Worm (Caenorhabditis elegans) whole organism, L4 larva: ENCODE measurements around the gene clp-2.

Source experiments
- F49E8.2 ChIP-seq: sonication (generic microtip); optimal IDR thresholded peaks from 2 replicates; lab custom pipeline; 2016; ENCODE audit warnings: missing compliant biosample characterization, mild to moderate bottlenecking, missing genetic modification characterization, borderline replicate concordance
- R02D3.7 ChIP-seq: fragments of 150-350 bp; sonication (generic microtip); optimal IDR thresholded peaks from 3 replicates; lab custom pipeline; 2014; ENCODE audit warnings: missing biosample characterization, missing genetic modification characterization
- T20F7.1 ChIP-seq: fragments of 200-800 bp; sonication (Bioruptor generic); optimal IDR thresholded peaks from 2 replicates; lab custom pipeline; 2018; ENCODE audit warnings: mild to moderate bottlenecking, missing genetic modification characterization, missing compliant biosample characterization
- Y105C5A.15 ChIP-seq: fragments of 200-800 bp; sonication (Bioruptor generic); IDR thresholded peaks from 2 replicates; pipeline ENCODE4 v1.3.6; 2022; ENCODE audit warnings: missing genetic modification characterization, missing compliant biosample characterization
- Y48G9A.11 ChIP-seq: fragments of 200-800 bp; sonication (Bioruptor generic); IDR thresholded peaks from 2 replicates; pipeline ENCODE4 v1.3.6; 2022; ENCODE audit warnings: missing genetic modification reagents, missing genetic modification characterization, missing compliant biosample characterization
- Y5F2A.4 ChIP-seq: fragments of 200-800 bp; sonication (Bioruptor generic); optimal IDR thresholded peaks from 2 replicates; lab custom pipeline; 2018; ENCODE audit warnings: mild to moderate bottlenecking, missing genetic modification characterization, missing compliant biosample characterization
- ZK337.2 ChIP-seq: fragments of 200-800 bp; sonication (Bioruptor generic); IDR thresholded peaks from 2 replicates; pipeline ENCODE4 v1.3.6; 2022; ENCODE audit warnings: missing genetic modification reagents, missing genetic modification characterization, missing compliant biosample characterization
- aha-1 ChIP-seq: fragments of 150-350 bp; peaks from one replicate; lab custom pipeline; 2014; ENCODE audit warnings: missing biosample characterization, missing genetic modification characterization
- aly-2 ChIP-seq: sonication (generic microtip); optimal IDR thresholded peaks from 2 replicates; lab custom pipeline; 2018; ENCODE audit warnings: missing biosample characterization, missing genetic modification characterization
- ceh-20 ChIP-seq: fragments of 200-800 bp; sonication (Bioruptor generic); IDR thresholded peaks from 2 replicates; pipeline ENCODE4 v1.3.6; 2022; ENCODE audit warnings: missing genetic modification reagents, missing genetic modification characterization, missing compliant biosample characterization
- ceh-62 ChIP-seq: sonication (generic microtip); optimal IDR thresholded peaks from 2 replicates; lab custom pipeline; 2017; ENCODE audit warnings: missing biosample characterization, missing genetic modification characterization
- cey-2 ChIP-seq: sonication (generic microtip); optimal IDR thresholded peaks from 3 replicates; lab custom pipeline; 2017; ENCODE audit warnings: missing genetic modification characterization, mild to moderate bottlenecking, missing compliant biosample characterization, antibody characterized with exemption, borderline replicate concordance; ENCODE audit not compliant: insufficient read depth
- daf-16 ChIP-seq, 3 experiments: sonication (generic microtip); optimal IDR thresholded peaks; 2 replicates each; lab custom pipeline; 2016 to 2017; ENCODE audit warnings: missing genetic modification characterization in 3 of 3, missing genetic modification reagents in 3 of 3, mild to moderate bottlenecking in 2 of 3, missing compliant biosample characterization in 2 of 3, missing biosample characterization in 1 of 3, moderate library complexity in 1 of 3
- daf-8 ChIP-seq: fragments of 200-800 bp; sonication (Bioruptor generic); IDR thresholded peaks from 2 replicates; pipeline ENCODE4 v1.3.6; 2022; ENCODE audit warnings: missing genetic modification characterization, missing compliant biosample characterization
- dmd-6 ChIP-seq: fragments of 200-800 bp; sonication (Bioruptor generic); IDR thresholded peaks from 2 replicates; pipeline ENCODE4 v1.3.6; 2022; ENCODE audit warnings: missing genetic modification reagents, missing genetic modification characterization, missing compliant biosample characterization
- dmd-9 ChIP-seq: fragments of 200-800 bp; sonication (Bioruptor generic); IDR thresholded peaks from 2 replicates; pipeline ENCODE4 v1.3.6; 2022; ENCODE audit warnings: missing genetic modification reagents, missing genetic modification characterization, missing compliant biosample characterization
- dpl-1 ChIP-seq: fragments of 150-350 bp; optimal IDR thresholded peaks from 2 replicates; lab custom pipeline; 2014; ENCODE audit warnings: missing biosample characterization, missing genetic modification reagents, missing genetic modification characterization
- duxl-1 ChIP-seq: sonication (generic microtip); optimal IDR thresholded peaks from 2 replicates; lab custom pipeline; 2016; ENCODE audit warnings: mild to moderate bottlenecking, missing genetic modification characterization, moderate library complexity, missing compliant biosample characterization; ENCODE audit not compliant: poor library complexity
- dve-1 ChIP-seq: sonication (generic microtip); optimal IDR thresholded peaks from 2 replicates; lab custom pipeline; 2017; ENCODE audit warnings: antibody characterized with exemption, mild to moderate bottlenecking, missing genetic modification characterization, missing compliant biosample characterization; ENCODE audit not compliant: insufficient read depth
- fos-1 ChIP-seq: fragments of 150-350 bp; optimal IDR thresholded peaks from 2 replicates; lab custom pipeline; 2014; ENCODE audit warnings: missing biosample characterization, missing genetic modification characterization
- gei-8 ChIP-seq: fragments of 200-800 bp; sonication (Bioruptor generic); optimal IDR thresholded peaks from 2 replicates; lab custom pipeline; 2018; ENCODE audit warnings: mild to moderate bottlenecking, missing genetic modification characterization, missing compliant biosample characterization
- hlh-11 ChIP-seq: fragments of 200-800 bp; sonication (Bioruptor generic); optimal IDR thresholded peaks from 2 replicates; lab custom pipeline; 2018; ENCODE audit warnings: mild to moderate bottlenecking, missing genetic modification characterization, missing compliant biosample characterization
- hlh-30 ChIP-seq: sonication (generic microtip); optimal IDR thresholded peaks from 2 replicates; lab custom pipeline; 2017; ENCODE audit warnings: antibody characterized with exemption, mild to moderate bottlenecking, missing genetic modification characterization, missing compliant biosample characterization; ENCODE audit not compliant: insufficient read depth
- hmg-1.1 ChIP-seq: fragments of 200-800 bp; sonication (Bioruptor generic); IDR thresholded peaks from 2 replicates; pipeline ENCODE4 v1.3.6; 2022; ENCODE audit warnings: missing genetic modification reagents, missing genetic modification characterization, missing compliant biosample characterization
- lin-38 ChIP-seq: fragments of 200-800 bp; sonication (Bioruptor generic); IDR thresholded peaks from 2 replicates; pipeline ENCODE4 v1.3.6; 2022; ENCODE audit warnings: missing genetic modification reagents, missing genetic modification characterization, missing compliant biosample characterization
- lir-3 ChIP-seq: sonication (generic microtip); optimal IDR thresholded peaks from 2 replicates; lab custom pipeline; 2016; ENCODE audit warnings: mild to moderate bottlenecking, missing genetic modification characterization, missing compliant biosample characterization
- madf-5 ChIP-seq, 2 experiments: fragments of 200-800 bp; sonication (Bioruptor generic); IDR thresholded peaks; 2 replicates each; pipeline ENCODE4 v1.3.6; 2022; ENCODE audit warnings: missing compliant biosample characterization in 2 of 2, missing genetic modification characterization in 2 of 2
- madf-9 ChIP-seq: fragments of 200-800 bp; sonication (Bioruptor generic); conservative IDR thresholded peaks from 2 replicates; pipeline ENCODE4 v1.3.6; 2022; ENCODE audit warnings: missing genetic modification reagents, missing genetic modification characterization, missing compliant biosample characterization
- mdl-1 ChIP-seq, 2 experiments: fragments of 150-350 bp in 1 of 2; sonication (generic microtip) in 1 of 2; optimal IDR thresholded peaks; 2 replicates each; lab custom pipeline; 2014 to 2017; ENCODE audit warnings: missing biosample characterization in 2 of 2, missing genetic modification characterization in 2 of 2
- mdt-29 ChIP-seq: fragments of 200-800 bp; sonication (Bioruptor generic); IDR thresholded peaks from 2 replicates; pipeline ENCODE4 v1.3.6; 2022; ENCODE audit warnings: missing genetic modification reagents, missing genetic modification characterization, missing compliant biosample characterization
- mes-2 ChIP-seq: sonication (generic microtip); optimal IDR thresholded peaks from 2 replicates; lab custom pipeline; 2016; ENCODE audit warnings: missing genotype, mild to moderate bottlenecking, missing genetic modification characterization, missing compliant biosample characterization; ENCODE audit not compliant: poor library complexity, severe bottlenecking
- mxl-2 ChIP-seq: fragments of 200-800 bp; sonication (Bioruptor generic); conservative IDR thresholded peaks from 2 replicates; pipeline ENCODE4 v1.3.6; 2022; ENCODE audit warnings: missing genetic modification reagents, missing genetic modification characterization, missing compliant biosample characterization
- mxl-3 ChIP-seq: fragments of 200-800 bp; sonication (Bioruptor generic); optimal IDR thresholded peaks from 2 replicates; lab custom pipeline; 2018; ENCODE audit warnings: mild to moderate bottlenecking, missing genetic modification characterization, missing compliant biosample characterization
- nhr-102 ChIP-seq: sonication (generic microtip); optimal IDR thresholded peaks from 2 replicates; lab custom pipeline; 2016; ENCODE audit warnings: mild to moderate bottlenecking, missing genetic modification characterization, moderate library complexity, missing compliant biosample characterization
- nhr-237 ChIP-seq: sonication (generic microtip); optimal IDR thresholded peaks from 2 replicates; lab custom pipeline; 2017; ENCODE audit warnings: missing biosample characterization, missing genetic modification characterization
- nhr-28 ChIP-seq: fragments of 150-350 bp; optimal IDR thresholded peaks from 2 replicates; lab custom pipeline; 2014; ENCODE audit warnings: missing biosample characterization, missing genetic modification characterization
- nhr-48 ChIP-seq: sonication (generic microtip); optimal IDR thresholded peaks from 2 replicates; lab custom pipeline; 2016; ENCODE audit warnings: mild to moderate bottlenecking, missing genetic modification characterization, missing compliant biosample characterization
- nhr-76 ChIP-seq: fragments of 150-350 bp; optimal IDR thresholded peaks from 2 replicates; lab custom pipeline; 2014; ENCODE audit warnings: missing biosample characterization, missing genetic modification characterization
- nhr-77 ChIP-seq: fragments of 150-350 bp; optimal IDR thresholded peaks from 2 replicates; lab custom pipeline; 2014; ENCODE audit warnings: missing biosample characterization, missing genetic modification characterization
- php-3 ChIP-seq: fragments of 200-800 bp; sonication (Bioruptor generic); IDR thresholded peaks from 2 replicates; pipeline ENCODE4 v1.3.6; 2022; ENCODE audit warnings: missing genetic modification reagents, missing genetic modification characterization, missing compliant biosample characterization
- pqm-1 ChIP-seq: sonication (generic microtip); optimal IDR thresholded peaks from 2 replicates; lab custom pipeline; 2017; ENCODE audit warnings: missing biosample characterization, missing genetic modification characterization
- spr-1 ChIP-seq: sonication (generic microtip); optimal IDR thresholded peaks from 2 replicates; lab custom pipeline; 2016; ENCODE audit warnings: mild to moderate bottlenecking, missing genetic modification characterization, missing compliant biosample characterization
- tag-97 ChIP-seq: fragments of 200-800 bp; sonication (Bioruptor generic); IDR thresholded peaks from 2 replicates; pipeline ENCODE4 v1.3.6; 2022; ENCODE audit warnings: missing genetic modification characterization, missing compliant biosample characterization
- tra-1 ChIP-seq: fragments of 200-800 bp; sonication (Bioruptor generic); IDR thresholded peaks from 2 replicates; pipeline ENCODE4 v1.3.6; 2022; ENCODE audit warnings: missing genetic modification reagents, missing genetic modification characterization, missing compliant biosample characterization
- unc-62 ChIP-seq, 3 experiments: fragments of 150-350 bp in 1 of 3; sonication (generic microtip); optimal IDR thresholded peaks in 2 of 3; peaks in 1 of 3; 1 replicate in 1 of 3; 2 replicates in 2 of 3; lab custom pipeline; 2014 to 2017; ENCODE audit warnings: missing biosample characterization in 3 of 3, missing genetic modification characterization in 3 of 3, missing genetic modification reagents in 3 of 3, missing genotype in 1 of 3
- zfp-2 ChIP-seq: sonication (generic microtip); optimal IDR thresholded peaks from 2 replicates; lab custom pipeline; 2016; ENCODE audit warnings: mild to moderate bottlenecking, missing genetic modification characterization, missing compliant biosample characterization

clp-2 gene

DNA sequence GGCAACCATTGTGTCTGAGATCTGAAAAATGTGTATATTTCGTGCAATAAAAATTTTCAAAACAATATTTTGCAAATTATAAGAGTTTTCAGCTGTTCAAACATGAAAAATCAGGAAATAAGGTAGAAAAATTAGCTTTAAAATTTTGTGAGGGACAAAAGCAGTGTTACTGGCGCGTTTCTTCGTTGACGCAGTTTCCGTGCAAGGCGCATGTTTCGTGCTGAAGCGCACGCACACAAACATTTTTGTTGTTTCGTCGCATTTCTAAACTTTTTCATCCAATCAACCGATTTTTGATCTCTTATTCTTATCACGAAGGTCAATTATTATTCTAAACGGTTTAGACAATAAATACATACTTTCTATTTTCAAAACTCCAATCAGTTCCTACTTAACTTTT lies 10.5 kb downstream of the clp-2 start, which contains the start of gene nifk-1 (continued):
- TF ChIP-seq ceh-20 (GFP tag; lab: Robert Waterston, UW): no peak
- peak; percentile 62 for TF ChIP-seq mxl-3 (GFP tag; lab: Kevin White, UChicago)
- peak; percentile 70 for TF ChIP-seq aha-1 (tag; lab: Kevin White, UChicago)
- TF ChIP-seq nhr-28 (tag; lab: Kevin White, UChicago): peak; percentile 76
- peak; percentile 78 for TF ChIP-seq mes-2
- TF ChIP-seq mdl-1 (tag; optimal IDR thresholded peaks at IDR 0.05; lab: Kevin White, UChicago): peak in 1 of 2 experiments; percentile 55
- TF ChIP-seq nhr-48 (tag; lab: Kevin White, UChicago): peak; percentile 33
- TF ChIP-seq hlh-11 (tag; lab: Kevin White, UChicago): peak; percentile 80
- peak; percentile 68 for TF ChIP-seq nhr-77 (tag; lab: Kevin White, UChicago)
- peak; percentile 63 for TF ChIP-seq hlh-30 (tag; lab: Kevin White, UChicago)
- peak in 1 of 2 experiments; percentile 55 for TF ChIP-seq daf-16 (GFP tag; optimal IDR thresholded peaks at IDR 0.05; lab: Kevin White, UChicago)
- TF ChIP-seq daf-16 (tag; optimal IDR thresholded peaks at IDR 0.05; lab: Kevin White, UChicago): peak; percentile 94
- peak; percentile 80 for TF ChIP-seq dpl-1 (GFP tag; lab: Kevin White, UChicago)
- TF ChIP-seq dve-1 (tag; lab: Kevin White, UChicago): peak; percentile 90
- TF ChIP-seq, all 104 proteins: peak for 26

DNA sequence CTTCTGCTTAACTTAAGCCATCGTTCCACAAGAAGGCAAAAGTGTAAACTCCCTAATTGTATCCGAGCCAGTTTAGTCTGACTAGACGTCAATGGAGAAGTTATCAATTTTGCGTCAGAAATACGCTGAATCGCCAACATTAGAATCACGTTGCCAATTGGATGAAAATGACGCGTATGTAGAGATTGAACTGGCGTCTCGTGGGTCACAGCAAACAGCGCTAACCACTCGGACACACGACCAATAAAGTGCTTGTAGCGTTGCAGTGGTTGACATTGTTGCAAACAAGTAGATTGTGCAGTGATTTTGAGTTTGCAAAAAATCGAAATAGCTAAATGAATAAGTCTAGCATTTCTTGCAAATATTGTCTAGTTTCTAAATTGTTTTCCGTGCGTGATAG lies 14.2 kb downstream of the clp-2 start:
- TF ChIP-seq aly-2 (tag; lab: Kevin White, UChicago): peak; percentile 40
- peak; percentile 75 for TF ChIP-seq Y5F2A.4 (GFP tag; lab: Kevin White, UChicago)
- TF ChIP-seq mxl-2 (GFP tag; lab: Robert Waterston, UW): 0 out of 2 replicates have a peak, but pooled peaks have one; percentile 66
- TF ChIP-seq zfp-2 (tag; lab: Kevin White, UChicago): peak; percentile 56
- peak; percentile 87 for TF ChIP-seq mes-2
- peak; percentile 84 for TF ChIP-seq gei-8 (GFP tag; lab: Kevin White, UChicago)
- no peak for TF ChIP-seq unc-62 (GFP tag; optimal IDR thresholded peaks at IDR 0.05 in 1 of 2; lab: Kevin White, UChicago)
- TF ChIP-seq unc-62 (tag; optimal IDR thresholded peaks at IDR 0.05; lab: Kevin White, UChicago): no peak
- TF ChIP-seq duxl-1 (tag; lab: Kevin White, UChicago): peak; percentile 85
- TF ChIP-seq pqm-1 (tag; lab: Kevin White, UChicago): peak; percentile 53
- peak; percentile 68 for TF ChIP-seq T20F7.1
- peak; percentile 81 for TF ChIP-seq Y48G9A.11 (GFP tag; lab: Robert Waterston, UW)
- peak; percentile 77 for TF ChIP-seq nhr-48 (tag; lab: Kevin White, UChicago)
- TF ChIP-seq mdt-29 (GFP tag; lab: Robert Waterston, UW): peak; percentile 84; the same call in 1 of the 2 replicates
- TF ChIP-seq hmg-1.1: peak; percentile 80
- no peak for TF ChIP-seq cey-2 (tag; lab: Kevin White, UChicago)
- 0 out of 2 replicates have a peak, but pooled peaks have one; percentile 44 for TF ChIP-seq Y105C5A.15 (GFP tag; lab: Robert Waterston, UW)
- TF ChIP-seq madf-5 (GFP tag; IDR thresholded peaks at IDR 0.05; lab: Robert Waterston, UW): peak; percentile 59 to 88; a peak in 2 of 4 replicates
- TF ChIP-seq nhr-77 (tag; lab: Kevin White, UChicago): peak; percentile 18
- no peak for TF ChIP-seq fos-1
- TF ChIP-seq dmd-6 (GFP tag; lab: Robert Waterston, UW): peak; percentile 77
- peak; percentile 59 for TF ChIP-seq nhr-102 (tag; lab: Kevin White, UChicago)
- TF ChIP-seq F49E8.2 (tag; lab: Kevin White, UChicago): peak; percentile 75
- peak; percentile 83 for TF ChIP-seq lin-38
- TF ChIP-seq nhr-76 (tag; lab: Kevin White, UChicago): no peak
- TF ChIP-seq spr-1: peak; percentile 81
- no peak for TF ChIP-seq nhr-237 (tag; lab: Kevin White, UChicago)
- no peak for TF ChIP-seq ceh-62 (tag; lab: Kevin White, UChicago)
- TF ChIP-seq dve-1 (tag; lab: Kevin White, UChicago): peak; percentile 76
- TF ChIP-seq tra-1 (GFP tag; lab: Robert Waterston, UW): no peak; the same call in 1 of the 2 replicates
- peak; percentile 84 for TF ChIP-seq dmd-9 (GFP tag; lab: Robert Waterston, UW)
- TF ChIP-seq tag-97 (GFP tag; lab: Robert Waterston, UW): no peak
- TF ChIP-seq daf-8 (GFP tag; lab: Robert Waterston, UW): 0 out of 2 replicates have a peak, but pooled peaks have one; percentile 59
- TF ChIP-seq lir-3: peak; percentile 75
- peak; percentile 36 for TF ChIP-seq R02D3.7
- TF ChIP-seq madf-9 (GFP tag; lab: Robert Waterston, UW): peak; percentile 82
- TF ChIP-seq ZK337.2: no peak
- TF ChIP-seq dpl-1 (GFP tag; lab: Kevin White, UChicago): peak; percentile 60
- TF ChIP-seq php-3: peak; percentile 55
